Worm (Caenorhabditis elegans): ENCODE data around the gene K06H7.8.

The K06H7.8 gene

ce11 chrIII:8106476-8106875 is 8.5 kb upstream of the K06H7.8 start:
- TF ChIP-seq ceh-2 (tag; optimal IDR thresholded peaks at IDR 0.05) = peak; percentile 35
- peak; percentile 74 for TF ChIP-seq ceh-6 (GFP tag; optimal IDR thresholded peaks at IDR 0.05)
- peak; percentile 53 for TF ChIP-seq gmeb-2 (tag; optimal IDR thresholded peaks at IDR 0.05)
- peak; percentile 40 for TF ChIP-seq fax-1 (tag; optimal IDR thresholded peaks at IDR 0.05)
- TF ChIP-seq mec-3 (tag; optimal IDR thresholded peaks at IDR 0.05; ENCODE audit: borderline replicate concordance) = no peak
- TF ChIP-seq elt-2 (tag; optimal IDR thresholded peaks at IDR 0.05) = peak; percentile 71
- TF ChIP-seq hlh-15 (tag; optimal IDR thresholded peaks at IDR 0.05) = peak; percentile 1
- no peak for TF ChIP-seq rnt-1 (tag; optimal IDR thresholded peaks at IDR 0.05)
- no peak for TF ChIP-seq ama-1 (optimal IDR thresholded peaks at IDR 0.05)
- TF ChIP-seq ceh-30 (tag; optimal IDR thresholded peaks at IDR 0.05) = peak; percentile 20
- TF ChIP-seq ceh-24 (tag; optimal IDR thresholded peaks at IDR 0.05) = peak; percentile 35
- TF ChIP-seq npax-4 (tag; optimal IDR thresholded peaks at IDR 0.05) = peak; percentile 51
- peak; percentile 76 for TF ChIP-seq C38D4.7 (GFP tag; optimal IDR thresholded peaks at IDR 0.05)
- TF ChIP-seq unc-3 (GFP tag; conservative IDR thresholded peaks at IDR 0.05) = 0 out of 2 replicates have a peak, but pooled peaks have one; percentile 42
- TF ChIP-seq unc-3 (tag; optimal IDR thresholded peaks at IDR 0.05) = peak; percentile 56
- no peak for TF ChIP-seq nhr-11 (tag; optimal IDR thresholded peaks at IDR 0.05)
- TF ChIP-seq madf-2 (tag; optimal IDR thresholded peaks at IDR 0.05) = peak; percentile 65
- TF ChIP-seq pag-3 (tag; optimal IDR thresholded peaks at IDR 0.05; ENCODE audit: borderline replicate concordance) = no peak
- peak; percentile 40 for TF ChIP-seq odd-2 (tag; optimal IDR thresholded peaks at IDR 0.05)
- TF ChIP-seq zip-5 (tag; optimal IDR thresholded peaks at IDR 0.05) = peak; percentile 36
- peak; percentile 69 for TF ChIP-seq ceh-14 (tag; optimal IDR thresholded peaks at IDR 0.05)
- TF ChIP-seq hlh-30 (tag; optimal IDR thresholded peaks at IDR 0.05; ENCODE audit: insufficient read depth) = no peak
- TF ChIP-seq pha-4 (tag; optimal IDR thresholded peaks at IDR 0.05) = no peak
- TF ChIP-seq lin-11 (tag; optimal IDR thresholded peaks at IDR 0.05) = peak; percentile 71
- peak; percentile 79 for TF ChIP-seq ceh-34 (tag; optimal IDR thresholded peaks at IDR 0.05)
- peak; percentile 41 for TF ChIP-seq nfya-1 (tag; optimal IDR thresholded peaks at IDR 0.05)
- TF ChIP-seq ceh-19 (GFP tag; optimal IDR thresholded peaks at IDR 0.05) = peak; percentile 71
- peak; percentile 72 for TF ChIP-seq C08G9.2 (tag; optimal IDR thresholded peaks at IDR 0.05)
- peak; percentile 33 for TF ChIP-seq ceh-31 (tag; optimal IDR thresholded peaks at IDR 0.05)
- TF ChIP-seq eyg-1 (tag; optimal IDR thresholded peaks at IDR 0.05) = peak; percentile 29
- peak; percentile 86 for TF ChIP-seq ceh-45 (GFP tag; IDR thresholded peaks at IDR 0.05)
- no peak for TF ChIP-seq pqm-1 (tag; optimal IDR thresholded peaks at IDR 0.05)
- peak; percentile 44 for TF ChIP-seq fkh-10 (GFP tag; optimal IDR thresholded peaks at IDR 0.05)
- TF ChIP-seq hlh-6 (tag; optimal IDR thresholded peaks at IDR 0.05) = peak; percentile 83
- peak; percentile 34 for TF ChIP-seq pros-1 (tag; optimal IDR thresholded peaks at IDR 0.05)
- no peak for TF ChIP-seq ets-4 (tag; optimal IDR thresholded peaks at IDR 0.05)
- peak; percentile 75 for TF ChIP-seq che-1 (tag; optimal IDR thresholded peaks at IDR 0.05)
- no peak for TF ChIP-seq elt-4 (tag; optimal IDR thresholded peaks at IDR 0.05)
- TF ChIP-seq unc-55 (GFP tag; optimal IDR thresholded peaks at IDR 0.05) = no peak
- TF ChIP-seq lim-6 (tag; optimal IDR thresholded peaks at IDR 0.05) = no peak
- TF ChIP-seq T23F11.4 (GFP tag; optimal IDR thresholded peaks at IDR 0.05) = peak; percentile 70
- TF ChIP-seq sox-4 (tag; optimal IDR thresholded peaks at IDR 0.05) = peak; percentile 67
- peak; percentile 53 for TF ChIP-seq unc-42 (tag; optimal IDR thresholded peaks at IDR 0.05)
- peak; percentile 49 for TF ChIP-seq K02D7.2 (tag; optimal IDR thresholded peaks at IDR 0.05)
- peak; percentile 40 for TF ChIP-seq dmd-4 (tag; optimal IDR thresholded peaks at IDR 0.05; ENCODE audit: borderline replicate concordance)
- peak; percentile 63 for TF ChIP-seq nhr-232 (tag; optimal IDR thresholded peaks at IDR 0.05)
- TF ChIP-seq ceh-48 (tag; optimal IDR thresholded peaks at IDR 0.05) = peak; percentile 54
- TF ChIP-seq dve-1 (tag; optimal IDR thresholded peaks at IDR 0.05) = no peak
- TF ChIP-seq K09A11.1 (tag; optimal IDR thresholded peaks at IDR 0.05; ENCODE audit: insufficient read depth) = peak; percentile 53
- TF ChIP-seq hlh-13 (GFP tag; optimal IDR thresholded peaks at IDR 0.05) = peak; percentile 69
- TF ChIP-seq unc-86 (tag; optimal IDR thresholded peaks at IDR 0.05) = peak; percentile 66
- peak; percentile 67 for TF ChIP-seq sox-2 (GFP tag; IDR thresholded peaks at IDR 0.05)
- peak; percentile 46 for TF ChIP-seq ztf-16 (tag; optimal IDR thresholded peaks at IDR 0.05)
